Worm (Caenorhabditis elegans): ENCODE results near the gene fzy-1.

Gene fzy-1

DNA sequence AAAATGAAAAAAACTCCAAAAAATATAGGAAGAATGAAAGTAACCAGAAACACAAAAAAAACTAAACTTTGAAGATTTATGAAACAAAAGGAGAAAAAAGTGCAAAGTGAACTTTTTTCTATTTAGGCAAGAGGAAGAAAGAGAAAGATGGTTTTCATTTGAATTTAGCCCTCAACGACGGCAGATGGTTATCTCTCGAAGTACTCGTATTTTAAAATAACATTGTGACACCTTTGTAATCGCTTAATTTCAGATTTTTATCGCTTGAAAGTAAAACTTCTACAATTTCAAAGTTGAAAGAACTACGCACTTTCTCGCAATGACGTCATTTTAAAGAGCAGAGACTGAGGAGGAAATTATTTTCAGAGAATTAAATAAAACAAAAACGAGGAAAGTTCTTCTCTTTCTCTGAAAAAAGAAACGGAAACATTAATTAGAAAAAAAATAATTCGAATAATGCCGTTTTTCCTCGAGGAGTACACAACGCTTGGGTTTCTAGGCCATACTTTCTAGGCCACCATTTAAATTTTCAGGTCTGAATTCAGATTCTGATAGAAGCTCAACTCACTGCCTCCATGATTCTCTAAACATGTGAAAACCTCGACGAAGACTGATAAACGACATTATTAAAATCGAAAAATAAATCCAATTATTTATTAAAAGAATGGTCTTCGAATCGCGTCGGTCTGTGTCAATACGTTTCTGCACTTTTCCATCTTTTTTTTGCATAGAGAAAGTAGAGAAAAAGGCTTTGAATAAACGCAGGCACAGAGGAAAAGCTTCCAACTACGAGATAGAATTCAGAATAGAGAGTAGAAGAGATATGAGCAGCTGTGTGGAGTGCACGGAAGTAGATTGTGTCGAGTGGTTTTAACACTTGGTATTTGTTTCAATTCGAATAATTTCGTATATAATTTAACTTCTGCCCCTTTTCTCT lies 11.1 kb downstream of the fzy-1 start (continued):
- TF ChIP-seq nfyb-1 (GFP tag; IDR thresholded peaks at IDR 0.05) (no peak), cebp-1 (GFP tag; IDR thresholded peaks at IDR 0.05) (no peak), cebp-1 (tag; optimal IDR thresholded peaks at IDR 0.05) (no peak), bed-2 (GFP tag; IDR thresholded peaks at IDR 0.05) (no peak), madf-3 (GFP tag; IDR thresholded peaks at IDR 0.05) (no peak), zfh-2 (GFP tag; conservative IDR thresholded peaks at IDR 0.05) (no peak), sea-2 (GFP tag; IDR thresholded peaks at IDR 0.05) (no peak), ceh-100 (GFP tag; IDR thresholded peaks at IDR 0.05) (no peak), bed-1 (GFP tag; IDR thresholded peaks at IDR 0.05) (no peak), cebp-2 (GFP tag; IDR thresholded peaks at IDR 0.05) (no peak), D2030.7 (GFP tag; IDR thresholded peaks at IDR 0.05) (no peak), madf-10 (tag; optimal IDR thresholded peaks at IDR 0.05) (no peak), snpc-4 (GFP tag; optimal IDR thresholded peaks at IDR 0.05) (no peak), snpc-4 (tag; optimal IDR thresholded peaks at IDR 0.05) (peak in 1 of 4 experiments; percentile 13), F37B4.10 (GFP tag; IDR thresholded peaks at IDR 0.05) (no peak), Y95B8A.8 (GFP tag; IDR thresholded peaks at IDR 0.05) (no peak), rcor-1 (GFP tag; IDR thresholded peaks at IDR 0.05) (no peak), F57C9.4 (tag; optimal IDR thresholded peaks at IDR 0.05) (no peak), F55B11.4 (tag; optimal IDR thresholded peaks at IDR 0.05; ENCODE audit: borderline replicate concordance, insufficient read depth) (no peak), F39B2.1 (GFP tag; IDR thresholded peaks at IDR 0.05) (no peak)

DNA sequence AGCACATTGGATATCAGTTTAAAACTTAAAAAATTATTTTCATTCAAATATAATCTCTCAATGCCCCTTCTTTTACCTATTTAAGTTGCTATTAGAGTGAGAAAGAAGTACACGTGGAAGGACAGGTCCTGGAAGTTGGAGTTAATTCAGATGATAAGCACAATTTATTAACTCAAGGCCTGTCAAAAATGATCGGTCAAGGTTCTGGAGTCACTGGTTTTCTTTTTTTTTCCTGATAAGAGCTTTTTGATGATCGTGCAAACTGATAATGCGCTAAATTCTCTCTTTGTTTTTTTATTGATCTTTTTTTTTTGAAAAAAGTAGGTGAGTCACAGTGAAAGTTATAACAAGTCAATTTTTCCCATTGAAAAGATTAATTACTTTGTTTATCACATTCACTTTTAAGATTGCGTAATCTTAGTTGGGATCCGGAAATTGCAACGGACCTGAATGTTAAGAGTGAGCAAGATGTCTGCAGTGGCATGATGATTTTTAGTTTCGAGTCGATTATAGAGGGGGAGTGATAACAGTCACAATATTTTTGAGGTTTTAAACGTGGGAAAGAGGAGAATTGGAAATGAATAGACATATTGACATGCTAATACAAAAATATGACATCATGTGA lies 12.0 kb downstream of the fzy-1 start:
- no peak for TF ChIP-seq F39B2.1 (GFP tag; IDR thresholded peaks at IDR 0.05)
- TF ChIP-seq ZK185.1 (tag; optimal IDR thresholded peaks at IDR 0.05; ENCODE audit: poor library complexity, severe bottlenecking) = no peak
- TF ChIP-seq let-607 (tag; optimal IDR thresholded peaks at IDR 0.05) = peak; percentile 88 to 93
- TF ChIP-seq nhr-80 (tag; optimal IDR thresholded peaks at IDR 0.05) = peak; percentile 90
- peak; percentile 78 for TF ChIP-seq atf-7 (tag; optimal IDR thresholded peaks at IDR 0.05)
- TF ChIP-seq sdz-38 (tag; optimal IDR thresholded peaks at IDR 0.05) = no peak
- peak; percentile 34 for TF ChIP-seq unc-62 (GFP tag; optimal IDR thresholded peaks at IDR 0.05)

DNA sequence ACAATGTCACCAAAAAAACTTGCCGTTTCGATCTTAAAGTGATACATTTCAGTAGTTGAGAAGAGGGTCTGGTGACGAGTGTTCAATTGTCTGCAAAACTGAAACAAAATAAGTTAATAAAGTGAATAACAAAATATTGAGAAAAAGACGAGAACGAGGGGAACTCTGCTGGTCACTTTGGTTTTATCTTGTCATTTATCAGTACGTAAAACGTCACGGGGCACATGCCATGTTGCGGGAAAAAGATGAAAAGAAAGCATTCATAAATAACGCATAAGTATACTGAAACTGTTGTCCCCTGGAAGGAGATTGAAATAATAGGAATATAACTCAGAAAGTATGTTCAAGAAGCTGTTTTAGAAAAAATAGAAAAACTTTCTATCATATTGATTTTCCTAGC lies 14.3 kb downstream of the fzy-1 start, which contains the start of gene sahd-1:
TSS of gene sahd-1 (minus strand) at position 100 of the 400 bp plus-strand sequence.
- TF ChIP-seq athp-1 (tag; optimal IDR thresholded peaks at IDR 0.05) (no peak), gei-17 (GFP tag; optimal IDR thresholded peaks at IDR 0.05) (no peak), nhr-80 (tag; optimal IDR thresholded peaks at IDR 0.05) (peak; percentile 24)

DNA sequence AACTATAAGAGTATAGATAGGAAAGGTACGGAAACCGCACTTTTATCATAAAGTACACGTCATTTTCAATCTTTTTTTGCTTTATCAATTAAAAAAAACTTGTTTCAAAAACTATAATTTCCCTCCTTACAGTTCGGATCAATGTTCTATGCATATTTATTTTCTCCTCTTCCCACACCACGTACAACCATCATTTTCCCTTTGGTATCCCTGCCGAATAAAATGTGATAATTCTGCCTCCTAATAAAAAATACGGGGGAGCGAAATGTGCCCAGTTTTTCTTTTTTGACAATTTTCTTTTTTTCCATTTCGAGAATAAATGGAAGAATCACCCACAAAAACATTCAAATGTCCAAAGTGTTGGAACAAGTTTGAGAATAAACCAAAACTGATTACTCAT lies 15.0 kb downstream of the fzy-1 start, which contains the start of gene ZK177.3:
TSS of gene ZK177.3 (plus strand) at position 301 of the 400 bp plus-strand sequence.
- no peak for TF ChIP-seq F49E8.2 (tag; optimal IDR thresholded peaks at IDR 0.05; ENCODE audit: insufficient read depth)
- no peak for TF ChIP-seq nhr-90 (tag; optimal IDR thresholded peaks at IDR 0.05)
- TF ChIP-seq hrde-1 (tag; optimal IDR thresholded peaks at IDR 0.05; ENCODE audit: borderline replicate concordance) = no peak
- TF ChIP-seq atf-7 (tag; optimal IDR thresholded peaks at IDR 0.05) = no peak
- TF ChIP-seq ets-4 (GFP tag; optimal IDR thresholded peaks at IDR 0.05) = no peak
- TF ChIP-seq hlh-12 (tag; optimal IDR thresholded peaks at IDR 0.05) = no peak
- no peak for TF ChIP-seq F33H1.4 (GFP tag; IDR thresholded peaks at IDR 0.05)
- no peak for TF ChIP-seq mes-4 (tag; optimal IDR thresholded peaks at IDR 0.05)
- no peak for TF ChIP-seq cebp-1 (GFP tag; IDR thresholded peaks at IDR 0.05)
- no peak for TF ChIP-seq cebp-1 (tag; optimal IDR thresholded peaks at IDR 0.05)
- no peak for TF ChIP-seq lsy-27 (tag; optimal IDR thresholded peaks at IDR 0.05; ENCODE audit: borderline replicate concordance, insufficient read depth)
- TF ChIP-seq snpc-4 (GFP tag; optimal IDR thresholded peaks at IDR 0.05) = no peak
- no peak for TF ChIP-seq snpc-4 (tag; optimal IDR thresholded peaks at IDR 0.05)
- TF ChIP-seq ztf-28 (GFP tag; IDR thresholded peaks at IDR 0.05) = no peak
- TF ChIP-seq bed-1 (GFP tag; IDR thresholded peaks at IDR 0.05) = no peak
- TF ChIP-seq sptf-2 (GFP tag; optimal IDR thresholded peaks at IDR 0.05) = no peak
- no peak for TF ChIP-seq unc-130 (GFP tag; optimal IDR thresholded peaks at IDR 0.05)
- no peak for TF ChIP-seq mcd-1 (GFP tag; IDR thresholded peaks at IDR 0.05)
- TF ChIP-seq F52B5.7 (tag; optimal IDR thresholded peaks at IDR 0.05) = no peak
- TF ChIP-seq bed-2 (GFP tag; IDR thresholded peaks at IDR 0.05) = no peak

All from whole organism, young adult.